Fruit fly (Drosophila melanogaster): ENCODE results near the gene MED14.

The MED14 gene

dm6 chr3L:640324-640974 is 47.4 kb downstream of the MED14 start:
- peak; percentile 45 for TF ChIP-seq noc (tag; optimal IDR thresholded peaks at IDR 0.05)

dm6 chr3L:641436-641835 is 48.4 kb downstream of the MED14 start:
- TF ChIP-seq noc (tag; optimal IDR thresholded peaks at IDR 0.05) = no peak

- TF ChIP-seq noc (tag; optimal IDR thresholded peaks at IDR 0.05) = no peak
These were observed 49.3 kb downstream of the MED14 start for dm6 chr3L:642146-642864.

- TF ChIP-seq noc (tag; optimal IDR thresholded peaks at IDR 0.05) = no peak
These were observed 50.1 kb downstream of the MED14 start for dm6 chr3L:642865-643738.

dm6 chr3L:644111-644718 is 51.2 kb downstream of the MED14 start:
- peak; percentile 57 for TF ChIP-seq noc (tag; optimal IDR thresholded peaks at IDR 0.05)

- TF ChIP-seq noc (tag; optimal IDR thresholded peaks at IDR 0.05) = no peak
These were observed 52.5 kb downstream of the MED14 start for dm6 chr3L:645426-646036.

- TF ChIP-seq noc (tag; optimal IDR thresholded peaks at IDR 0.05) = no peak
These were observed 54.5 kb downstream of the MED14 start for dm6 chr3L:647529-647928.

- peak; percentile 42 for TF ChIP-seq noc (tag; optimal IDR thresholded peaks at IDR 0.05)
These were observed 55.3 kb downstream of the MED14 start, which contains the start of gene Gale for dm6 chr3L:648155-649024. Gene Gale, plus strand, starts transcription at chr3L:648555.

Data from whole organism, larva.